Worm (Caenorhabditis elegans) whole organism, young adult: Measurements from ENCODE around the gene dos-3.

Source experiments
- B0019.2 ChIP-seq: fragments of 200-800 bp; sonication (Bioruptor generic); conservative IDR thresholded peaks from 2 replicates; pipeline ENCODE4 v1.3.6; 2022; ENCODE audit warnings: missing genetic modification reagents, missing genetic modification characterization, missing compliant biosample characterization
- B0336.3 ChIP-seq: fragments of 200-800 bp; sonication (Bioruptor generic); IDR thresholded peaks from 2 replicates; pipeline ENCODE4 v1.3.6; 2022; ENCODE audit warnings: missing genetic modification characterization, missing compliant biosample characterization
- C06A6.2 ChIP-seq: fragments of 200-800 bp; sonication (Bioruptor generic); conservative IDR thresholded peaks from 2 replicates; pipeline ENCODE4 v1.3.6; 2022; ENCODE audit warnings: missing genetic modification characterization, missing compliant biosample characterization
- F22D6.2 ChIP-seq: sonication (generic microtip); optimal IDR thresholded peaks from 2 replicates; lab custom pipeline; 2016; ENCODE audit warnings: mild to moderate bottlenecking, missing genetic modification characterization, missing compliant biosample characterization
- F39B2.1 ChIP-seq: fragments of 200-800 bp; sonication (Bioruptor generic); IDR thresholded peaks from 2 replicates; pipeline ENCODE4 v1.3.6; 2022; ENCODE audit warnings: missing genetic modification reagents, missing genetic modification characterization, missing compliant biosample characterization
- F49E8.2 ChIP-seq: sonication (generic microtip); optimal IDR thresholded peaks from 3 replicates; lab custom pipeline; 2017; ENCODE audit warnings: missing genetic modification characterization, mild to moderate bottlenecking, missing compliant biosample characterization, antibody characterized with exemption, moderate library complexity; ENCODE audit not compliant: insufficient read depth
- F52B5.7 ChIP-seq: sonication (generic microtip); optimal IDR thresholded peaks from 2 replicates; lab custom pipeline; 2016; ENCODE audit warnings: mild to moderate bottlenecking, missing genetic modification characterization, missing compliant biosample characterization
- T07F8.4 ChIP-seq: sonication (generic microtip); optimal IDR thresholded peaks from 2 replicates; lab custom pipeline; 2016; ENCODE audit warnings: mild to moderate bottlenecking, missing genetic modification characterization, moderate library complexity, missing compliant biosample characterization
- Y53G8AR.9 ChIP-seq: fragments of 200-800 bp; sonication (Bioruptor generic); conservative IDR thresholded peaks from 2 replicates; pipeline ENCODE4 v1.3.6; 2022; ENCODE audit warnings: missing genetic modification reagents, missing genetic modification characterization, missing compliant biosample characterization
- Y56A3A.18 ChIP-seq: fragments of 200-800 bp; sonication (Bioruptor generic); IDR thresholded peaks from 2 replicates; pipeline ENCODE4 v1.3.6; 2022; ENCODE audit warnings: missing genetic modification reagents, missing genetic modification characterization, missing compliant biosample characterization
- ZK185.1 ChIP-seq: sonication (generic microtip); optimal IDR thresholded peaks from 2 replicates; lab custom pipeline; 2016; ENCODE audit warnings: mild to moderate bottlenecking, missing genetic modification characterization, missing compliant biosample characterization; ENCODE audit not compliant: poor library complexity, severe bottlenecking
- akir-1 ChIP-seq: fragments of 200-800 bp; sonication (Bioruptor generic); optimal IDR thresholded peaks from 2 replicates; lab custom pipeline; 2018; ENCODE audit warnings: mild to moderate bottlenecking, missing genetic modification characterization, moderate library complexity, missing compliant biosample characterization
- aptf-2 ChIP-seq: fragments of 200-800 bp; sonication (Bioruptor generic); conservative IDR thresholded peaks from 2 replicates; pipeline ENCODE4 v1.3.6; 2022; ENCODE audit warnings: missing genetic modification reagents, missing genetic modification characterization, missing compliant biosample characterization
- atf-7 ChIP-seq: sonication (generic microtip); optimal IDR thresholded peaks from 2 replicates; lab custom pipeline; 2017; ENCODE audit warnings: mild to moderate bottlenecking, missing genetic modification characterization, missing compliant biosample characterization
- attf-5 ChIP-seq: fragments of 200-800 bp; sonication (Bioruptor generic); optimal IDR thresholded peaks from 2 replicates; lab custom pipeline; 2018; ENCODE audit warnings: mild to moderate bottlenecking, missing genetic modification characterization, missing compliant biosample characterization
- bed-1 ChIP-seq: fragments of 200-800 bp; sonication (Bioruptor generic); IDR thresholded peaks from 2 replicates; pipeline ENCODE4 v1.3.6; 2022; ENCODE audit warnings: missing genetic modification reagents, missing genetic modification characterization, missing compliant biosample characterization
- bed-2 ChIP-seq: fragments of 200-800 bp; sonication (Bioruptor generic); IDR thresholded peaks from 2 replicates; pipeline ENCODE4 v1.3.6; 2022; ENCODE audit warnings: missing genetic modification reagents, missing genetic modification characterization, missing compliant biosample characterization
- cebp-1 ChIP-seq, 2 experiments: fragments of 200-800 bp in 1 of 2; sonication (Bioruptor generic) in 1 of 2; sonication (generic microtip) in 1 of 2; IDR thresholded peaks in 1 of 2; optimal IDR thresholded peaks in 1 of 2; 2 replicates each; pipeline versions ENCODE4 v1.3.6 to Lab custom; 2017 to 2022; ENCODE audit warnings: missing compliant biosample characterization in 2 of 2, missing genetic modification characterization in 2 of 2, mild to moderate bottlenecking in 1 of 2, missing genetic modification reagents in 1 of 2, moderate library complexity in 1 of 2
- cebp-2 ChIP-seq: fragments of 200-800 bp; sonication (Bioruptor generic); IDR thresholded peaks from 2 replicates; pipeline ENCODE4 v1.3.6; 2022; ENCODE audit warnings: missing genetic modification characterization, missing compliant biosample characterization
- ceh-40 ChIP-seq: fragments of 200-800 bp; sonication (Bioruptor generic); IDR thresholded peaks from 2 replicates; pipeline ENCODE4 v1.3.6; 2022; ENCODE audit warnings: missing genetic modification characterization, missing compliant biosample characterization
- ceh-79 ChIP-seq: sonication (generic microtip); optimal IDR thresholded peaks from 2 replicates; lab custom pipeline; 2017; ENCODE audit warnings: mild to moderate bottlenecking, missing genetic modification characterization, missing compliant biosample characterization
- efl-1 ChIP-seq: fragments of 150-350 bp; optimal IDR thresholded peaks from 2 replicates; lab custom pipeline; 2014; ENCODE audit warnings: missing biosample characterization, missing genetic modification reagents, missing genetic modification characterization
- ets-4 ChIP-seq: fragments of 200-800 bp; sonication (Bioruptor generic); optimal IDR thresholded peaks from 2 replicates; lab custom pipeline; 2018; ENCODE audit warnings: mild to moderate bottlenecking, missing genetic modification characterization, missing compliant biosample characterization
- hrde-1 ChIP-seq: sonication (generic microtip); optimal IDR thresholded peaks from 2 replicates; lab custom pipeline; 2016; ENCODE audit warnings: missing genetic modification characterization, mild to moderate bottlenecking, missing compliant biosample characterization, moderate library complexity, missing genotype, missing genetic modification reagents, borderline replicate concordance
- let-607 ChIP-seq, 2 experiments: fragments of 200-800 bp in 1 of 2; sonication (Bioruptor generic) in 1 of 2; sonication (generic microtip) in 1 of 2; optimal IDR thresholded peaks; 2 replicates each; lab custom pipeline; 2016 to 2018; ENCODE audit warnings: mild to moderate bottlenecking in 2 of 2, missing compliant biosample characterization in 2 of 2, missing genetic modification characterization in 2 of 2, moderate library complexity in 2 of 2, missing genotype in 1 of 2
- madf-10 ChIP-seq: sonication (generic microtip); optimal IDR thresholded peaks from 2 replicates; lab custom pipeline; 2016; ENCODE audit warnings: mild to moderate bottlenecking, missing genetic modification characterization, missing compliant biosample characterization
- mel-28 ChIP-seq: sonication (generic microtip); optimal IDR thresholded peaks from 2 replicates; lab custom pipeline; 2016; ENCODE audit warnings: borderline replicate concordance, mild to moderate bottlenecking, missing genetic modification characterization, missing compliant biosample characterization
- mes-4 ChIP-seq: sonication (generic microtip); optimal IDR thresholded peaks from 2 replicates; lab custom pipeline; 2016; ENCODE audit warnings: missing genotype, missing genetic modification characterization, missing compliant biosample characterization
- mxl-1 ChIP-seq: sonication (generic microtip); optimal IDR thresholded peaks from 2 replicates; lab custom pipeline; 2016; ENCODE audit warnings: missing genetic modification characterization, missing compliant biosample characterization
- nhr-179 ChIP-seq: sonication (generic microtip); optimal IDR thresholded peaks from 2 replicates; lab custom pipeline; 2016; ENCODE audit warnings: mild to moderate bottlenecking, missing genetic modification characterization, missing compliant biosample characterization
- nhr-80 ChIP-seq: sonication (generic microtip); optimal IDR thresholded peaks from 2 replicates; lab custom pipeline; 2016; ENCODE audit warnings: missing genetic modification characterization, missing compliant biosample characterization
- pbrm-1 ChIP-seq: fragments of 200-800 bp; sonication (Bioruptor generic); IDR thresholded peaks from 2 replicates; pipeline ENCODE4 v1.3.6; 2022; ENCODE audit warnings: missing genetic modification reagents, missing genetic modification characterization, missing compliant biosample characterization
- pha-4 ChIP-seq: fragments of 150-350 bp; sonication (generic microtip); optimal IDR thresholded peaks from 2 replicates; lab custom pipeline; 2014; ENCODE audit warnings: missing biosample characterization, missing genetic modification reagents, missing genetic modification characterization
- rcor-1 ChIP-seq: fragments of 200-800 bp; sonication (Bioruptor generic); IDR thresholded peaks from 2 replicates; pipeline ENCODE4 v1.3.6; 2022; ENCODE audit warnings: missing genetic modification reagents, missing genetic modification characterization, missing compliant biosample characterization
- rec-8 ChIP-seq, 2 experiments: sonication (generic microtip); optimal IDR thresholded peaks; 2 replicates each; lab custom pipeline; 2016; ENCODE audit warnings: mild to moderate bottlenecking in 2 of 2, missing genetic modification characterization in 2 of 2, missing genetic modification reagents in 2 of 2, missing genotype in 2 of 2, missing biosample characterization in 1 of 2, missing compliant biosample characterization in 1 of 2, moderate library complexity in 1 of 2
- sdz-38 ChIP-seq: sonication (generic microtip); optimal IDR thresholded peaks from 2 replicates; lab custom pipeline; 2016; ENCODE audit warnings: missing genotype, missing genetic modification characterization, missing compliant biosample characterization
- sea-2 ChIP-seq: fragments of 200-800 bp; sonication (Bioruptor generic); IDR thresholded peaks from 2 replicates; pipeline ENCODE4 v1.3.6; 2022; ENCODE audit warnings: missing genetic modification characterization, missing compliant biosample characterization
- snpc-1.3 ChIP-seq: sonication (generic microtip); optimal IDR thresholded peaks from 2 replicates; lab custom pipeline; 2017; ENCODE audit warnings: missing genetic modification characterization, mild to moderate bottlenecking, missing compliant biosample characterization, antibody characterized with exemption, moderate library complexity, missing genotype, missing genetic modification reagents; ENCODE audit not compliant: insufficient read depth
- tbp1 ChIP-seq: fragments of 200-800 bp; sonication (Bioruptor generic); optimal IDR thresholded peaks from 2 replicates; lab custom pipeline; 2018; ENCODE audit warnings: mild to moderate bottlenecking, missing genetic modification characterization, missing compliant biosample characterization
- tlf-1 ChIP-seq: fragments of 200-800 bp; sonication (Bioruptor generic); optimal IDR thresholded peaks from 2 replicates; lab custom pipeline; 2018; ENCODE audit warnings: mild to moderate bottlenecking, missing genetic modification characterization, missing compliant biosample characterization
- unc-62 ChIP-seq: fragments of 150-350 bp; optimal IDR thresholded peaks from 2 replicates; lab custom pipeline; 2014; ENCODE audit warnings: missing biosample characterization, missing genetic modification reagents, missing genetic modification characterization
- ztf-18 ChIP-seq: sonication (generic microtip); optimal IDR thresholded peaks from 2 replicates; lab custom pipeline; 2016; ENCODE audit warnings: missing genotype, mild to moderate bottlenecking, missing genetic modification characterization, missing compliant biosample characterization

The dos-3 gene

ce11 chrIII:833711-834442 is 5.5 kb downstream of the dos-3 start (continued):
- peak; percentile 77 for TF ChIP-seq madf-10
- no peak for TF ChIP-seq snpc-1.3 (tag; lab: Kevin White, UChicago)
- TF ChIP-seq cebp-2 (GFP tag; lab: Robert Waterston, UW) = peak; percentile 93; the same call in 1 of the 2 replicates
- TF ChIP-seq F22D6.2 = peak; percentile 81
- no peak for TF ChIP-seq akir-1 (GFP tag; lab: Kevin White, UChicago)
- peak; percentile 88 for TF ChIP-seq attf-5 (GFP tag; lab: Kevin White, UChicago)
- TF ChIP-seq pha-4 (tag; lab: Kevin White, UChicago) = peak; percentile 89

- TF ChIP-seq F49E8.2 = no peak
- no peak for TF ChIP-seq hrde-1 (tag; lab: Kevin White, UChicago)
- TF ChIP-seq cebp-1 (GFP tag; IDR thresholded peaks at IDR 0.05; lab: Robert Waterston, UW) = peak; percentile 29; the same call in 1 of the 2 replicates
- peak; percentile 71 for TF ChIP-seq cebp-1 (tag; optimal IDR thresholded peaks at IDR 0.05; lab: Kevin White, UChicago)
- peak; percentile 91 for TF ChIP-seq nhr-80 (tag; lab: Kevin White, UChicago)
- TF ChIP-seq Y53G8AR.9 (GFP tag; lab: Robert Waterston, UW) = no peak
- peak; percentile 27 for TF ChIP-seq madf-10
- TF ChIP-seq aptf-2 (GFP tag; lab: Robert Waterston, UW) = no peak
- no peak for TF ChIP-seq C06A6.2
- TF ChIP-seq tlf-1 (GFP tag; lab: Kevin White, UChicago) = peak; percentile 14
- TF ChIP-seq ZK185.1 = no peak
- TF ChIP-seq attf-5 (GFP tag; lab: Kevin White, UChicago) = peak; percentile 34
- peak; percentile 70 for TF ChIP-seq atf-7
- peak; percentile 13 for TF ChIP-seq tbp1 (GFP tag; lab: Kevin White, UChicago)
- TF ChIP-seq unc-62 (GFP tag; lab: Kevin White, UChicago) = peak; percentile 8
- TF ChIP-seq F52B5.7 (tag; lab: Kevin White, UChicago) = no peak
- TF ChIP-seq rcor-1 (GFP tag; lab: Robert Waterston, UW) = no peak
- no peak for TF ChIP-seq F39B2.1
- TF ChIP-seq, all 124 proteins: peak for 8
Observed at ce11 chrIII:832855-833504, 6.4 kb downstream of the dos-3 start, which contains the start of gene zip-2. TSS of gene zip-2 (plus strand) at chrIII:832982.

ce11 chrIII:831961-832360 is 7.4 kb downstream of the dos-3 start, which contains the start of gene ceeh-1:
TSS of gene ceeh-1 (minus strand) at chrIII:832277.
- no peak for TF ChIP-seq attf-5 (GFP tag; lab: Kevin White, UChicago)
- no peak for TF ChIP-seq ets-4
- no peak for TF ChIP-seq pbrm-1 (GFP tag; lab: Robert Waterston, UW)
- TF ChIP-seq cebp-1 (GFP tag; IDR thresholded peaks at IDR 0.05; lab: Robert Waterston, UW) = no peak
- TF ChIP-seq cebp-1 (tag; optimal IDR thresholded peaks at IDR 0.05; lab: Kevin White, UChicago) = peak; percentile 7
- TF ChIP-seq bed-1 = no peak
- TF ChIP-seq mes-4 (tag; lab: Kevin White, UChicago) = no peak
- no peak for TF ChIP-seq F22D6.2
- TF ChIP-seq nhr-179 (tag; lab: Kevin White, UChicago) = no peak
- peak; percentile 20 for TF ChIP-seq nhr-80 (tag; lab: Kevin White, UChicago)
- TF ChIP-seq mel-28 (tag; lab: Kevin White, UChicago) = no peak
- no peak for TF ChIP-seq ceh-40 (GFP tag; lab: Robert Waterston, UW)
- TF ChIP-seq efl-1 = no peak
- TF ChIP-seq ceh-79 (tag; lab: Kevin White, UChicago) = no peak
- no peak for TF ChIP-seq rec-8 (tag; optimal IDR thresholded peaks at IDR 0.05; lab: Kevin White, UChicago)
- no peak for TF ChIP-seq let-607 (tag; optimal IDR thresholded peaks at IDR 0.05; lab: Kevin White, UChicago)
- TF ChIP-seq Y56A3A.18 (GFP tag; lab: Robert Waterston, UW) = no peak
- TF ChIP-seq mxl-1 (tag; lab: Kevin White, UChicago) = no peak
- no peak for TF ChIP-seq sdz-38 (tag; lab: Kevin White, UChicago)
- TF ChIP-seq ztf-18 (tag; lab: Kevin White, UChicago) = no peak
- TF ChIP-seq bed-2 = no peak
- no peak for TF ChIP-seq B0019.2 (GFP tag; lab: Robert Waterston, UW)
- no peak for TF ChIP-seq T07F8.4 (tag; lab: Kevin White, UChicago)
- no peak for TF ChIP-seq sea-2 (GFP tag; lab: Robert Waterston, UW)
- 0 out of 2 replicates have a peak, but pooled peaks have one; percentile 13 for TF ChIP-seq B0336.3 (GFP tag; lab: Robert Waterston, UW)
